Fruit fly (Drosophila melanogaster): Measurements from ENCODE around the gene CG3165.

The CG3165 gene

dm6 chr2L:2972439-2972936, 4.4 kb upstream of the CG3165 start, which contains the start of the genes Rrp1 and gammaTub23C (continued):
- peak; percentile 77 for TF ChIP-seq br (GFP tag; optimal IDR thresholded peaks at IDR 0.05)
- peak; percentile 86 for TF ChIP-seq psq (GFP tag; optimal IDR thresholded peaks at IDR 0.05)
- peak; percentile 90 for TF ChIP-seq rgr (GFP tag; optimal IDR thresholded peaks at IDR 0.05)
- peak; percentile 84 for TF ChIP-seq CG9705 (GFP tag; optimal IDR thresholded peaks at IDR 0.05)

dm6 chr2L:2979091-2979490, 2.2 kb downstream of the CG3165 start, which contains the start of gene CG9643:
TSS of gene CG9643 (minus strand) at chr2L:2979288.
- TF ChIP-seq Rel (GFP tag; optimal IDR thresholded peaks at IDR 0.05) (no peak), Rel (tag; optimal IDR thresholded peaks at IDR 0.05) (peak; percentile 100), jim (GFP tag; optimal IDR thresholded peaks at IDR 0.05) (no peak), Hr83 (GFP tag; optimal IDR thresholded peaks at IDR 0.05; ENCODE audit: poor library complexity, severe bottlenecking) (no peak), lola (GFP tag; optimal IDR thresholded peaks at IDR 0.05) (no peak), sv (GFP tag; optimal IDR thresholded peaks at IDR 0.05) (no peak), Myc (optimal IDR thresholded peaks at IDR 0.05) (peak; percentile 84), brk (GFP tag; optimal IDR thresholded peaks at IDR 0.05) (no peak)

dm6 chr2L:2986776-2987175, 9.9 kb downstream of the CG3165 start:
- TF ChIP-seq HLH106 (tag; optimal IDR thresholded peaks at IDR 0.05) = no peak

- TF ChIP-seq lola (GFP tag; optimal IDR thresholded peaks at IDR 0.05) = no peak
- no peak for TF ChIP-seq sage (GFP tag; optimal IDR thresholded peaks at IDR 0.05)
- no peak for TF ChIP-seq fru (GFP tag; optimal IDR thresholded peaks at IDR 0.05)
- TF ChIP-seq Dif (GFP tag; optimal IDR thresholded peaks at IDR 0.05; ENCODE audit: partially characterized antibody) = no peak
- no peak for TF ChIP-seq usp (GFP tag; optimal IDR thresholded peaks at IDR 0.05)
- TF ChIP-seq Sp1 (GFP tag; optimal IDR thresholded peaks at IDR 0.05) = peak; percentile 84
- TF ChIP-seq dl (GFP tag; optimal IDR thresholded peaks at IDR 0.05; ENCODE audit: insufficient read depth in 1 of 2, partially characterized antibody in 2 of 2) = no peak
- no peak for TF ChIP-seq jim (GFP tag; optimal IDR thresholded peaks at IDR 0.05)
- TF ChIP-seq brk (GFP tag; optimal IDR thresholded peaks at IDR 0.05) = no peak
- peak; percentile 72 for TF ChIP-seq ey (GFP tag; optimal IDR thresholded peaks at IDR 0.05)
- TF ChIP-seq sv (GFP tag; optimal IDR thresholded peaks at IDR 0.05) = peak; percentile 80
- no peak for TF ChIP-seq Dfd (GFP tag; optimal IDR thresholded peaks at IDR 0.05)
- no peak for TF ChIP-seq Vsx2 (GFP tag; optimal IDR thresholded peaks at IDR 0.05; ENCODE audit: partially characterized antibody)
- TF ChIP-seq psq (GFP tag; optimal IDR thresholded peaks at IDR 0.05) = peak; percentile 84
- no peak for TF ChIP-seq woc (GFP tag; optimal IDR thresholded peaks at IDR 0.05)
- no peak for TF ChIP-seq Hnf4 (GFP tag; optimal IDR thresholded peaks at IDR 0.05)
- peak in 1 of 2 experiments; percentile 91 for TF ChIP-seq foxo (GFP tag; optimal IDR thresholded peaks at IDR 0.05)
- TF ChIP-seq Jra (GFP tag; optimal IDR thresholded peaks at IDR 0.05) = no peak
- TF ChIP-seq Abd-B (GFP tag; optimal IDR thresholded peaks at IDR 0.05) = no peak
- no peak for TF ChIP-seq N (GFP tag; optimal IDR thresholded peaks at IDR 0.05)
- no peak for TF ChIP-seq br (GFP tag; optimal IDR thresholded peaks at IDR 0.05)
- TF ChIP-seq rgr (GFP tag; optimal IDR thresholded peaks at IDR 0.05) = peak; percentile 84
- peak; percentile 92 for TF ChIP-seq HLH106 (tag; optimal IDR thresholded peaks at IDR 0.05)
- TF ChIP-seq pan (optimal IDR thresholded peaks at IDR 0.05) = no peak
- no peak for TF ChIP-seq Hr78 (GFP tag; optimal IDR thresholded peaks at IDR 0.05)
- no peak for TF ChIP-seq CrebA (GFP tag; optimal IDR thresholded peaks at IDR 0.05; ENCODE audit: borderline replicate concordance)
- TF ChIP-seq h (GFP tag; optimal IDR thresholded peaks at IDR 0.05) = no peak
- TF ChIP-seq Rel (GFP tag; optimal IDR thresholded peaks at IDR 0.05) = no peak
- peak; percentile 41 for TF ChIP-seq Rel (tag; optimal IDR thresholded peaks at IDR 0.05)
- TF ChIP-seq CG9705 (GFP tag; optimal IDR thresholded peaks at IDR 0.05) = peak; percentile 79
- TF ChIP-seq GATAd (GFP tag; optimal IDR thresholded peaks at IDR 0.05) = peak; percentile 56
- no peak for TF ChIP-seq dmrt93B (GFP tag; optimal IDR thresholded peaks at IDR 0.05)
- peak; percentile 80 for TF ChIP-seq OdsH (GFP tag; optimal IDR thresholded peaks at IDR 0.05)
- TF ChIP-seq Hr83 (GFP tag; optimal IDR thresholded peaks at IDR 0.05; ENCODE audit: poor library complexity, severe bottlenecking) = peak; percentile 34
- TF ChIP-seq Myc (optimal IDR thresholded peaks at IDR 0.05) = peak; percentile 73
- TF ChIP-seq CG32264 (GFP tag; optimal IDR thresholded peaks at IDR 0.05) = no peak
Observed at dm6 chr2L:2987681-2988381, 10.9 kb downstream of the CG3165 start, which contains the start of the genes Chd1 and Bem46. TSS of gene Chd1 (minus strand) at chr2L:2987723. TSS of gene Bem46 (plus strand) at chr2L:2988116.

Data from whole organism, wandering third instar larva.